Worm (Caenorhabditis elegans) whole organism, L1 larva: Measurements from ENCODE around the gene ddx-17.

Source experiments
- Y116A8C.19 ChIP-seq: sonication (generic microtip); optimal IDR thresholded peaks from 2 replicates; lab custom pipeline; 2016; ENCODE audit warnings: missing compliant biosample characterization, missing genetic modification characterization, borderline replicate concordance
- alr-1 ChIP-seq: fragments of 200-800 bp; sonication (Bioruptor generic); optimal IDR thresholded peaks from 2 replicates; lab custom pipeline; 2018; ENCODE audit warnings: borderline replicate concordance, mild to moderate bottlenecking, missing genetic modification characterization, missing compliant biosample characterization
- aly-2 ChIP-seq: fragments of 150-350 bp; optimal IDR thresholded peaks from 2 replicates; lab custom pipeline; 2014; ENCODE audit warnings: missing biosample characterization, missing genetic modification characterization
- blmp-1 ChIP-seq: fragments of 150-350 bp; optimal IDR thresholded peaks from 2 replicates; lab custom pipeline; 2014; ENCODE audit warnings: missing biosample characterization, missing genetic modification characterization
- ceh-90 ChIP-seq: sonication (generic microtip); optimal IDR thresholded peaks from 2 replicates; lab custom pipeline; 2016; ENCODE audit warnings: missing genetic modification characterization, missing compliant biosample characterization
- ces-1 ChIP-seq: fragments of 150-350 bp; optimal IDR thresholded peaks from 2 replicates; lab custom pipeline; 2014; ENCODE audit warnings: missing biosample characterization, missing genetic modification reagents, missing genetic modification characterization
- dpl-1 ChIP-seq, 3 experiments: fragments of 150-350 bp in 2 of 3; sonication (generic microtip) in 1 of 3; optimal IDR thresholded peaks; 2 replicates each; lab custom pipeline; 2014 to 2017; ENCODE audit warnings: missing biosample characterization in 3 of 3, missing genetic modification characterization in 3 of 3, missing genetic modification reagents in 3 of 3
- dsc-1 ChIP-seq: sonication (generic microtip); optimal IDR thresholded peaks from 2 replicates; lab custom pipeline; 2016; ENCODE audit warnings: mild to moderate bottlenecking, missing genetic modification characterization, missing compliant biosample characterization
- efl-3 ChIP-seq: fragments of 200-800 bp; sonication (Bioruptor generic); optimal IDR thresholded peaks from 2 replicates; lab custom pipeline; 2018; ENCODE audit warnings: mild to moderate bottlenecking, missing genetic modification characterization, missing compliant biosample characterization
- egl-27 ChIP-seq, 2 experiments: fragments of 150-350 bp in 1 of 2; sonication (generic microtip); optimal IDR thresholded peaks; 3 replicates each; lab custom pipeline; 2017 to 2018; ENCODE audit warnings: missing biosample characterization in 2 of 2, missing genetic modification characterization in 2 of 2, missing genetic modification reagents in 2 of 2
- elt-2 ChIP-seq: sonication (generic microtip); optimal IDR thresholded peaks from 2 replicates; lab custom pipeline; 2016; ENCODE audit warnings: missing genetic modification characterization, mild to moderate bottlenecking, inconsistent platforms, missing compliant biosample characterization, missing genetic modification reagents
- elt-3 ChIP-seq, 6 experiments: fragments of 150-350 bp in 1 of 6; sonication (generic microtip); optimal IDR thresholded peaks; 2 replicates each; lab custom pipeline; 2017 to 2018; ENCODE audit warnings: missing biosample characterization in 6 of 6, missing genetic modification characterization in 6 of 6, inconsistent platforms in 1 of 6
- fkh-8 ChIP-seq: sonication (generic microtip); optimal IDR thresholded peaks from 2 replicates; lab custom pipeline; 2016; ENCODE audit warnings: mild to moderate bottlenecking, missing genetic modification characterization, missing compliant biosample characterization
- fos-1 ChIP-seq: fragments of 150-350 bp; optimal IDR thresholded peaks from 2 replicates; lab custom pipeline; 2014; ENCODE audit warnings: missing biosample characterization, missing genetic modification characterization
- grh-1 ChIP-seq: fragments of 200-800 bp; sonication (Bioruptor generic); IDR thresholded peaks from 2 replicates; pipeline ENCODE4 v1.3.6; 2022; ENCODE audit warnings: missing genetic modification reagents, missing genetic modification characterization, missing compliant biosample characterization
- hlh-17 ChIP-seq: fragments of 200-800 bp; sonication (Bioruptor generic); optimal IDR thresholded peaks from 2 replicates; lab custom pipeline; 2018; ENCODE audit warnings: missing genetic modification characterization, mild to moderate bottlenecking, missing compliant biosample characterization, moderate library complexity, borderline replicate concordance
- hlh-4 ChIP-seq: sonication (generic microtip); optimal IDR thresholded peaks from 2 replicates; lab custom pipeline; 2016; ENCODE audit warnings: mild to moderate bottlenecking, missing genetic modification characterization, missing compliant biosample characterization
- lin-13 ChIP-seq: fragments of 150-350 bp; optimal IDR thresholded peaks from 2 replicates; lab custom pipeline; 2014; ENCODE audit warnings: missing biosample characterization, missing genetic modification reagents, missing genetic modification characterization
- lir-3 ChIP-seq: sonication (generic microtip); optimal IDR thresholded peaks from 2 replicates; lab custom pipeline; 2016; ENCODE audit warnings: mild to moderate bottlenecking, missing genetic modification characterization, moderate library complexity, missing compliant biosample characterization; ENCODE audit not compliant: poor library complexity
- mef-2 ChIP-seq: fragments of 150-350 bp; optimal IDR thresholded peaks from 2 replicates; lab custom pipeline; 2014; ENCODE audit warnings: missing biosample characterization, missing genetic modification characterization
- nhr-12 ChIP-seq: sonication (generic microtip); optimal IDR thresholded peaks from 2 replicates; lab custom pipeline; 2017; ENCODE audit warnings: missing biosample characterization, missing genetic modification characterization
- nhr-19 ChIP-seq: fragments of 200-800 bp; sonication (Bioruptor generic); conservative IDR thresholded peaks from 2 replicates; pipeline ENCODE4 v1.3.6; 2022; ENCODE audit warnings: missing genetic modification characterization, missing compliant biosample characterization
- nhr-47 ChIP-seq: sonication (generic microtip); optimal IDR thresholded peaks from 2 replicates; lab custom pipeline; 2016; ENCODE audit warnings: mild to moderate bottlenecking, missing genetic modification characterization, moderate library complexity, missing compliant biosample characterization
- nhr-71 ChIP-seq: sonication (generic microtip); optimal IDR thresholded peaks from 2 replicates; lab custom pipeline; 2016; ENCODE audit warnings: mild to moderate bottlenecking, missing genetic modification characterization, moderate library complexity, missing compliant biosample characterization
- nhr-77 ChIP-seq: fragments of 150-350 bp; optimal IDR thresholded peaks from 2 replicates; lab custom pipeline; 2014; ENCODE audit warnings: missing biosample characterization, missing genetic modification characterization
- nhr-84 ChIP-seq: sonication (generic microtip); optimal IDR thresholded peaks from 2 replicates; lab custom pipeline; 2017; ENCODE audit warnings: missing biosample characterization, missing genetic modification characterization
- pax-3 ChIP-seq: fragments of 200-800 bp; sonication (Bioruptor generic); optimal IDR thresholded peaks from 2 replicates; lab custom pipeline; 2018; ENCODE audit warnings: mild to moderate bottlenecking, missing genetic modification characterization, moderate library complexity, missing compliant biosample characterization
- skn-1 ChIP-seq: fragments of 150-350 bp; optimal IDR thresholded peaks from 2 replicates; lab custom pipeline; 2014; ENCODE audit warnings: missing biosample characterization, missing genetic modification characterization
- swsn-7 ChIP-seq: sonication (generic microtip); optimal IDR thresholded peaks from 2 replicates; lab custom pipeline; 2016; ENCODE audit warnings: missing genetic modification characterization, missing compliant biosample characterization
- tlp-1 ChIP-seq: fragments of 150-350 bp; optimal IDR thresholded peaks from 2 replicates; lab custom pipeline; 2014; ENCODE audit warnings: missing biosample characterization, missing genetic modification characterization
- unc-30 ChIP-seq: sonication (generic microtip); optimal IDR thresholded peaks from 2 replicates; lab custom pipeline; 2017; ENCODE audit warnings: missing biosample characterization, missing genetic modification characterization
- unc-62 ChIP-seq: fragments of 150-350 bp; optimal IDR thresholded peaks from 2 replicates; lab custom pipeline; 2014; ENCODE audit warnings: missing biosample characterization, missing genetic modification reagents, missing genetic modification characterization
- unc-86 ChIP-seq: sonication (generic microtip); optimal IDR thresholded peaks from 2 replicates; lab custom pipeline; 2016; ENCODE audit warnings: missing genetic modification characterization, missing compliant biosample characterization
- vab-15 ChIP-seq: sonication (generic microtip); optimal IDR thresholded peaks from 2 replicates; lab custom pipeline; 2017; ENCODE audit warnings: missing genotype, mild to moderate bottlenecking, missing genetic modification characterization, missing compliant biosample characterization
- xbp-1 ChIP-seq: sonication (generic microtip); optimal IDR thresholded peaks from 2 replicates; lab custom pipeline; 2016; ENCODE audit warnings: missing genetic modification characterization, missing compliant biosample characterization
- zip-4 ChIP-seq: fragments of 200-800 bp; sonication (Bioruptor generic); optimal IDR thresholded peaks from 2 replicates; lab custom pipeline; 2018; ENCODE audit warnings: mild to moderate bottlenecking, missing genetic modification characterization, moderate library complexity, missing compliant biosample characterization

Gene ddx-17

DNA sequence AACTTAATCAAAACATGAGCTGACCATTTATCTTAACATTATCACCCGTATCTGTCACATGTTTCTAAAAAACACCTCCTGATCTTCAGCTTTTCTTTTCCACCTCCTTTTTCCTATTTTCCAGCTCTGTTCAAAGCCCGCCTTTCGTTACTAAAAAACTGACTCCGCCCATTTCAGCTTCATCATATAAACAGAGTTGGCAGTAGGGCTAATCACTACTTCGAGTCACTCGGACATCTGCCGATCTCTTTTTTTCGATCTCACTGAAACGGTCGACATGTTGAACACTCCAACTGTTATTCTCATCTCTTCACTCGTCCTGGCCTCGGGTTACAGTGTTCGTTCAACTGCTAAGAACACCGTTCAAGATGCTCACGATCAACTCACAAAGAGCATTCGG, 19.4 kb downstream of the ddx-17 start, which contains the start of gene droe-4:
droe-4 (plus strand) TSS at position 172 of the 400 bp plus-strand sequence.
- TF ChIP-seq nhr-84 (tag; lab: Kevin White, UChicago) (no peak), Y116A8C.19 (tag; lab: Kevin White, UChicago) (no peak), efl-3 (GFP tag; lab: Kevin White, UChicago) (no peak), pax-3 (tag; lab: Kevin White, UChicago) (peak; percentile 66), ces-1 (GFP tag; lab: Kevin White, UChicago) (no peak), nhr-71 (tag; lab: Kevin White, UChicago) (peak; percentile 23), unc-30 (tag; lab: Kevin White, UChicago) (no peak), nhr-47 (tag; lab: Kevin White, UChicago) (peak; percentile 40), dpl-1 (GFP tag; optimal IDR thresholded peaks at IDR 0.05; lab: Kevin White, UChicago) (no peak), fkh-8 (peak; percentile 33), aly-2 (tag; lab: Kevin White, UChicago) (no peak), zip-4 (no peak), tlp-1 (tag; lab: Kevin White, UChicago) (no peak), dsc-1 (tag; lab: Kevin White, UChicago) (peak; percentile 66), nhr-77 (tag; lab: Kevin White, UChicago) (no peak)

DNA sequence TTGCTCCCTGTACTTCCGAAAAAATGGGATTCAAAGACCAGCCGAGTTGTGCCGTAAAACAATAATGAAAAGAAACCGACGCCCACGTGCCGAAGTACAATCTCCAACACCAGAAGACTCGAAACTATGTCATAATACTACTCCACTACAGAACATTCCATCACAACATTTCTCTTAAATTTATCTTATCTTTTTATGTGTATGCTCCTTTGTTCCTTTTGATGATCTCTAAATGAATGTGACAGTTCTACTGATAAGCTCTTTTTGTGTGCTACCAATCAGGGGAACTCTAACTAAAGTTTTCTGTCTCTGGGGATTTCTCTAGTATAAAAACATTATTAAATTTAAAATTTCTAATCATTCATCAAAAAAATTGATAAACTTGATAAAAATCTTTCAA, 25.0 kb downstream of the ddx-17 start:
- peak; percentile 38 for TF ChIP-seq elt-2 (tag; lab: Kevin White, UChicago)
- no peak for TF ChIP-seq elt-3 (tag; optimal IDR thresholded peaks at IDR 0.05; lab: Kevin White, UChicago)

DNA sequence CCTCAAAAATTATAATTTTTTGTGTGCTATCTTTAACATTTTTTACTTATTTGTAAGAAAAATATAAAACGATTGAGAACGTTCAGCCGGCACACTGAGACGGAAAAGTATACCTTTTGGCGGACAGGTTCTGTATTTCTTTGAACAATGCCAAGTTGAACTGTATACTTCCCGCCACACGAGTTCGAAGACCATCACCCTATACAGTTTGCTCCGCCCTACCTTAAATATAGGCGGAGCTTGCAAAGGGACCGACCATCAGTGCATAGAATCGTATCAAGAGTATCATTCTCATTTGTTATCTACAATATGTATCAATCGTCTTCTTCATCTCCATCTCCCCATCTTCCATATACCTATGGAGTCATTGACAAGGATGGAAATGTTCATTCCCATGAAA, 27.0 kb downstream of the ddx-17 start, which contains the start of gene end-1:
end-1 (plus strand) TSS at position 301 of the 400 bp plus-strand sequence.
- no peak for TF ChIP-seq lin-13
- no peak for TF ChIP-seq unc-62
- no peak for TF ChIP-seq egl-27 (tag; optimal IDR thresholded peaks at IDR 0.05; lab: Kevin White, UChicago)
- TF ChIP-seq fos-1 (tag; lab: Kevin White, UChicago) = no peak
- TF ChIP-seq grh-1 (GFP tag; lab: Robert Waterston, UW) = no peak
- no peak for TF ChIP-seq mef-2 (tag; lab: Kevin White, UChicago)
- TF ChIP-seq swsn-7 (tag; lab: Kevin White, UChicago) = no peak
- no peak for TF ChIP-seq ceh-90 (tag; lab: Kevin White, UChicago)
- no peak for TF ChIP-seq skn-1 (tag; lab: Kevin White, UChicago)
- TF ChIP-seq xbp-1 (tag; lab: Kevin White, UChicago) = no peak
- TF ChIP-seq lir-3 (tag; lab: Kevin White, UChicago) = no peak
- no peak for TF ChIP-seq dpl-1 (GFP tag; optimal IDR thresholded peaks at IDR 0.05; lab: Kevin White, UChicago)
- no peak for TF ChIP-seq tlp-1 (tag; lab: Kevin White, UChicago)
- no peak for TF ChIP-seq blmp-1
- TF ChIP-seq vab-15 (tag; lab: Kevin White, UChicago) = no peak
- no peak for TF ChIP-seq nhr-19 (GFP tag; lab: Robert Waterston, UW)
- TF ChIP-seq ces-1 (GFP tag; lab: Kevin White, UChicago) = no peak
- no peak for TF ChIP-seq hlh-17 (GFP tag; lab: Kevin White, UChicago)
- TF ChIP-seq fkh-8 = no peak

DNA sequence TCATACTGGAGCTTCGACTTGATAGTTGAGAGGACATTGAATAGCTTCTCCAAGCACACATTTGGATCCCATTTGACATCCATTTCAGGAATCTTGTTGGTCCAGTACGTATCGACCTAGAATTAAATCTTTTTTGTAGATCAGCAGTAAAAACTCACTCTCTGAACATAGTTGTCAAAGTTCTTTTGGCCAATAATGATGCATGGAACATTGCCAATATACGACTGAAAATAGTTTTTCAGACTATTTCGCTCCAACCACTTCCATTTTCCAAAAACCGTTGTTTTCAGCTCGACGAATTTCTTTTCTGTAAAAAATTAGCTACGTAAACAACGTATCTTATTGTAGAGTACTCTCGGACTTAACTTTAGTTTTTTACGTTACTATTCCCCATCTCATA, 30.2 kb downstream of the ddx-17 start:
- TF ChIP-seq fkh-8 (no peak), lin-13 (no peak), swsn-7 (tag; lab: Kevin White, UChicago) (no peak), ces-1 (GFP tag; lab: Kevin White, UChicago) (no peak), elt-2 (tag; lab: Kevin White, UChicago) (no peak), nhr-84 (tag; lab: Kevin White, UChicago) (no peak), alr-1 (no peak), unc-86 (tag; lab: Kevin White, UChicago) (no peak), hlh-4 (no peak), tlp-1 (tag; lab: Kevin White, UChicago) (no peak), nhr-12 (tag; lab: Kevin White, UChicago) (no peak)
